Fruit fly (Drosophila melanogaster) whole organism, pupa: Measurements from ENCODE around the gene miple2.

Source experiments
- CG17806 ChIP-seq: fragments of 200-800 bp; sonication (Bioruptor generic); optimal IDR thresholded peaks from 2 replicates; lab custom pipeline; 2018; ENCODE audit warnings: missing biosample characterization, mild to moderate bottlenecking, missing genetic modification characterization, moderate library complexity
- CG34367 ChIP-seq: fragments of 200-800 bp; sonication (Bioruptor generic); optimal IDR thresholded peaks from 2 replicates; lab custom pipeline; 2018; ENCODE audit warnings: missing biosample characterization, mild to moderate bottlenecking, missing genetic modification characterization
- CG4496 ChIP-seq: fragments of 200-800 bp; sonication (Bioruptor generic); IDR thresholded peaks from 3 replicates; pipeline ENCODE4 v1.3.6; 2022; ENCODE audit warnings: missing biosample characterization, missing genetic modification characterization
- CG8159 ChIP-seq: fragments of 200-800 bp; sonication (Bioruptor generic); optimal IDR thresholded peaks from 3 replicates; lab custom pipeline; 2018; ENCODE audit warnings: missing biosample characterization, mild to moderate bottlenecking, missing genetic modification characterization, moderate library complexity
- D1 ChIP-seq: fragments of 200-800 bp; sonication (Bioruptor generic); optimal IDR thresholded peaks from 2 replicates; lab custom pipeline; 2018; ENCODE audit warnings: missing biosample characterization, mild to moderate bottlenecking, missing genetic modification characterization, moderate library complexity
- fd96Ca ChIP-seq: fragments of 200-800 bp; sonication (Bioruptor generic); IDR thresholded peaks from 3 replicates; pipeline ENCODE4 v1.3.6; 2022; ENCODE audit warnings: missing biosample characterization, missing genetic modification characterization
- rn ChIP-seq: fragments of 200-800 bp; sonication (Bioruptor generic); IDR thresholded peaks from 2 replicates; pipeline ENCODE4 v1.3.6; 2022; ENCODE audit warnings: missing biosample characterization, missing genetic modification characterization

DNA sequence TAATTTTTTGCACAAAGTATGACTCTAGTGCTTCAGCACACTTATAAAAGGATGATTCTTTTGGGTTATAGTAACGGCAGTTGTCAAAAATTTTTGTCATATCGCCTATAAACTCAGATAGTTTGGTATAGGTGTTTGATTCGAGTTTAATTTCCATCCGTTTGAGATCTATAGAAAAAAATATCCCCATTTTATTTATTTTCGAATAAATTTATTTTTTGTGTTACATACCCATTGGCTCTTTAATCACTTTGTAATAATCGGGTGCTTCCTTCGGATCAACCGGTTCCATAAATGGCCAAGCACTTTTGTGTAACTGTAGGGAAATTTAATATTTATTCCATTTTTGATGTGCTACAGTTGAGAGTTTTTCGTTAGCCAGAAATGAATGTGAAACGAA is 36.7 kb upstream of the miple2 start:
- TF ChIP-seq CG8159 (no peak), rn (GFP tag; lab: Robert Waterston, UW) (no peak), fd96Ca (GFP tag; lab: Robert Waterston, UW) (no peak), CG34367 (tag; lab: Kevin White, UChicago) (no peak), CG4496 (GFP tag; lab: Robert Waterston, UW) (no peak), CG17806 (tag; lab: Kevin White, UChicago) (no peak), D1 (tag; lab: Kevin White, UChicago) (no peak)
